Fruit fly (Drosophila melanogaster): Measurements from ENCODE around the gene CYLD.

CYLD gene

DNA sequence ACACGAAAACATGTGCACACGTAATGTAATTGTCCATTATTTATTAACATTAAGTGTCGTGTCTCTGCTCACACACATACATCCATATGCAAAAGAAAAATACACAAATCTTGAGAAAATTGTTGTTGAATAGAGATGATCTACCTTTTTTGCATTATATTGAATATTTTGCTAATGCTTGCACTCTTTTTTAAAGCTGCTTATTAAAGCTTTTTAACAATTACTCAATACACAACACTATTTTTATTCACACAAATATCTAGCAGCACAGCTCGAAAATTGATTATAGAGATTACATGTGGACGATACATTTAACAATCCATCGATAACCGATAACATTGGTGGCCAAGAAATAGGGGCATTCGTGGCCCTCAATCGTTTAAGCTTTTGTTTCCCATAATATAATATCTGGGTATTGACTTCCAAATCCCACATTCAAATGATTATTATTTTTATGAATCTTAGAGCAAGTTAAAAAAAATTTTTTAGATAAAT, 7.5 kb downstream of the CYLD start, which contains the start of gene Ufd4 (continued):
- no peak for TF ChIP-seq al (GFP tag; IDR thresholded peaks at IDR 0.05)
- TF ChIP-seq CG1832 (GFP tag; optimal IDR thresholded peaks at IDR 0.05) = no peak
- TF ChIP-seq vnd (GFP tag; IDR thresholded peaks at IDR 0.05; ENCODE audit: partially characterized antibody) = no peak
- no peak for TF ChIP-seq Ravus (GFP tag; IDR thresholded peaks at IDR 0.05)
- no peak for TF ChIP-seq CG18262 (tag; optimal IDR thresholded peaks at IDR 0.05)
- no peak for TF ChIP-seq CG31441 (GFP tag; IDR thresholded peaks at IDR 0.05)
- peak; percentile 45; the same call in 1 of the 2 replicates for TF ChIP-seq MBD-R2 (GFP tag; IDR thresholded peaks at IDR 0.05)
- peak; percentile 55 for TF ChIP-seq Chrac-16 (GFP tag; optimal IDR thresholded peaks at IDR 0.05)
- TF ChIP-seq CG15269 (tag; optimal IDR thresholded peaks at IDR 0.05) = no peak
- TF ChIP-seq CG12236 (GFP tag; optimal IDR thresholded peaks at IDR 0.05) = no peak
- TF ChIP-seq mld (GFP tag; IDR thresholded peaks at IDR 0.05; ENCODE audit: partially characterized antibody) = no peak
- TF ChIP-seq eve (GFP tag; optimal IDR thresholded peaks at IDR 0.05) = no peak
- TF ChIP-seq CG8478 (optimal IDR thresholded peaks at IDR 0.05) = no peak
- TF ChIP-seq nerfin-1 (tag; optimal IDR thresholded peaks at IDR 0.05) = no peak
- no peak for TF ChIP-seq PHDP (tag; optimal IDR thresholded peaks at IDR 0.05)
- peak; percentile 14 for TF ChIP-seq gfzf (GFP tag; optimal IDR thresholded peaks at IDR 0.05)
- peak; percentile 78 for TF ChIP-seq Atf6 (GFP tag; IDR thresholded peaks at IDR 0.05)
- TF ChIP-seq CG11093 (GFP tag; IDR thresholded peaks at IDR 0.05) = no peak
- TF ChIP-seq Lpt (GFP tag; optimal IDR thresholded peaks at IDR 0.05) = no peak
- TF ChIP-seq tgo (GFP tag; IDR thresholded peaks at IDR 0.05) = no peak
- no peak for TF ChIP-seq mirr (GFP tag; optimal IDR thresholded peaks at IDR 0.05)
- peak; percentile 73 for TF ChIP-seq CG17359 (tag; optimal IDR thresholded peaks at IDR 0.05)
- TF ChIP-seq CG13296 (GFP tag; optimal IDR thresholded peaks at IDR 0.05) = peak; percentile 76
- no peak for TF ChIP-seq HmgD (GFP tag; optimal IDR thresholded peaks at IDR 0.05)
- TF ChIP-seq CG18011 (GFP tag; optimal IDR thresholded peaks at IDR 0.05) = peak; percentile 19
- no peak; the same call in 2 of the 3 replicates for TF ChIP-seq HLH4C (GFP tag; IDR thresholded peaks at IDR 0.05; ENCODE audit: partially characterized antibody)
- no peak for TF ChIP-seq Hr78 (GFP tag; optimal IDR thresholded peaks at IDR 0.05)
- TF ChIP-seq toy (GFP tag; IDR thresholded peaks at IDR 0.05) = no peak
- no peak for TF ChIP-seq dmrt99B (tag; optimal IDR thresholded peaks at IDR 0.05)
- TF ChIP-seq HmgZ (tag; optimal IDR thresholded peaks at IDR 0.05) = peak; percentile 64
- TF ChIP-seq CG4360 (GFP tag; IDR thresholded peaks at IDR 0.05) = peak; percentile 52; the same call in 1 of the 2 replicates
- peak; percentile 81 for TF ChIP-seq Dref (GFP tag; IDR thresholded peaks at IDR 0.05)
- TF ChIP-seq sob (GFP tag; IDR thresholded peaks at IDR 0.05) = peak; percentile 36; the same call in 1 of the 2 replicates
- TF ChIP-seq disco-r (GFP tag; optimal IDR thresholded peaks at IDR 0.05) = no peak
- TF ChIP-seq unpg (GFP tag; optimal IDR thresholded peaks at IDR 0.05) = no peak
- no peak for TF ChIP-seq lbe (GFP tag; optimal IDR thresholded peaks at IDR 0.05)
- TF ChIP-seq CG10209 (GFP tag; optimal IDR thresholded peaks at IDR 0.05) = no peak
- TF ChIP-seq CHES-1-like (GFP tag; optimal IDR thresholded peaks at IDR 0.05) = peak; percentile 42
- TF ChIP-seq CG4707 (GFP tag; optimal IDR thresholded peaks at IDR 0.05) = no peak
- peak; percentile 15 for TF ChIP-seq Sry-β (GFP tag; optimal IDR thresholded peaks at IDR 0.05)
- no peak for TF ChIP-seq Elba2 (GFP tag; optimal IDR thresholded peaks at IDR 0.05)
- no peak for TF ChIP-seq CG5180 (GFP tag; optimal IDR thresholded peaks at IDR 0.05)
- peak; percentile 41 for TF ChIP-seq CG6254 (GFP tag; optimal IDR thresholded peaks at IDR 0.05)
- peak; percentile 48 for TF ChIP-seq B-H2 (GFP tag; optimal IDR thresholded peaks at IDR 0.05)
- TF ChIP-seq btn (GFP tag; optimal IDR thresholded peaks at IDR 0.05) = peak; percentile 14
- peak; percentile 86 for TF ChIP-seq CG2712 (tag; optimal IDR thresholded peaks at IDR 0.05)
- TF ChIP-seq MESR4 (GFP tag; optimal IDR thresholded peaks at IDR 0.05) = peak; percentile 77
- TF ChIP-seq chinmo (GFP tag; IDR thresholded peaks at IDR 0.05; ENCODE audit: partially characterized antibody) = no peak
- TF ChIP-seq schlank (tag; optimal IDR thresholded peaks at IDR 0.05) = no peak
- TF ChIP-seq CG6791 (GFP tag; IDR thresholded peaks at IDR 0.05; ENCODE audit: partially characterized antibody) = no peak
